Fruit fly (Drosophila melanogaster) whole organism, pupa: ENCODE results near the gene Fpgs1.
A peak's percentile ranks its signal among the peaks of the same experiment; 100 is the strongest.

Source experiments
- CG10348 ChIP-seq: fragments of 200-800 bp; sonication (Bioruptor generic); IDR thresholded peaks from 2 replicates; pipeline ENCODE4 v1.3.6; 2022; ENCODE audit warnings: missing biosample characterization, missing genetic modification characterization
- CG12605 ChIP-seq: fragments of 200-800 bp; sonication (Bioruptor generic); IDR thresholded peaks from 2 replicates; pipeline ENCODE4 v1.3.6; 2022; ENCODE audit warnings: missing biosample characterization, missing genetic modification characterization
- CG13204 ChIP-seq: fragments of 200-800 bp; sonication (Bioruptor generic); optimal IDR thresholded peaks from 2 replicates; lab custom pipeline; 2018; ENCODE audit warnings: missing biosample characterization, mild to moderate bottlenecking, missing genetic modification characterization, moderate library complexity
- CG14655 ChIP-seq: fragments of 200-800 bp; sonication (Bioruptor generic); optimal IDR thresholded peaks from 3 replicates; lab custom pipeline; 2017; ENCODE audit warnings: mild to moderate bottlenecking, missing biosample characterization, missing genetic modification reagents, missing genetic modification characterization
- CG15710 ChIP-seq: fragments of 200-800 bp; sonication (Bioruptor generic); optimal IDR thresholded peaks from 2 replicates; lab custom pipeline; 2018; ENCODE audit warnings: missing biosample characterization, mild to moderate bottlenecking, missing genetic modification characterization, moderate library complexity
- CG17806 ChIP-seq: fragments of 200-800 bp; sonication (Bioruptor generic); optimal IDR thresholded peaks from 2 replicates; lab custom pipeline; 2018; ENCODE audit warnings: missing biosample characterization, mild to moderate bottlenecking, missing genetic modification characterization, moderate library complexity
- CG32121 ChIP-seq: fragments of 200-800 bp; sonication (Bioruptor generic); IDR thresholded peaks from 2 replicates; pipeline ENCODE4 v1.3.6; 2022; ENCODE audit warnings: missing biosample characterization, missing genetic modification characterization
- CG34367 ChIP-seq: fragments of 200-800 bp; sonication (Bioruptor generic); optimal IDR thresholded peaks from 2 replicates; lab custom pipeline; 2018; ENCODE audit warnings: missing biosample characterization, mild to moderate bottlenecking, missing genetic modification characterization
- CG4496 ChIP-seq: fragments of 200-800 bp; sonication (Bioruptor generic); IDR thresholded peaks from 3 replicates; pipeline ENCODE4 v1.3.6; 2022; ENCODE audit warnings: missing biosample characterization, missing genetic modification characterization
- CG8159 ChIP-seq: fragments of 200-800 bp; sonication (Bioruptor generic); optimal IDR thresholded peaks from 3 replicates; lab custom pipeline; 2018; ENCODE audit warnings: missing biosample characterization, mild to moderate bottlenecking, missing genetic modification characterization, moderate library complexity
- CG8301 ChIP-seq: fragments of 200-800 bp; sonication (Bioruptor generic); optimal IDR thresholded peaks from 2 replicates; lab custom pipeline; 2018; ENCODE audit warnings: missing biosample characterization, mild to moderate bottlenecking, missing genetic modification characterization
- CG9948 ChIP-seq: fragments of 200-800 bp; sonication (Bioruptor generic); optimal IDR thresholded peaks from 2 replicates; lab custom pipeline; 2018; ENCODE audit warnings: missing biosample characterization, mild to moderate bottlenecking, missing genetic modification characterization, moderate library complexity
- D1 ChIP-seq: fragments of 200-800 bp; sonication (Bioruptor generic); optimal IDR thresholded peaks from 2 replicates; lab custom pipeline; 2018; ENCODE audit warnings: missing biosample characterization, mild to moderate bottlenecking, missing genetic modification characterization, moderate library complexity
- EcR ChIP-seq: fragments of 200-800 bp; sonication (Bioruptor generic); optimal IDR thresholded peaks from 3 replicates; lab custom pipeline; 2019; ENCODE audit warnings: missing biosample characterization, missing genetic modification characterization, mild to moderate bottlenecking, moderate library complexity, missing genetic modification reagents
- Ets98B ChIP-seq: fragments of 200-800 bp; sonication (Bioruptor generic); IDR thresholded peaks from 2 replicates; pipeline ENCODE4 v1.3.6; 2022; ENCODE audit warnings: missing biosample characterization, missing genetic modification characterization
- Pif1A ChIP-seq: fragments of 200-800 bp; sonication (Bioruptor generic); optimal IDR thresholded peaks from 3 replicates; lab custom pipeline; 2016; ENCODE audit warnings: missing biosample characterization, missing genetic modification characterization
- Pif1B ChIP-seq: fragments of 200-800 bp; sonication (Bioruptor generic); optimal IDR thresholded peaks from 3 replicates; lab custom pipeline; 2016; ENCODE audit warnings: missing biosample characterization, missing genetic modification characterization
- Snoo ChIP-seq: fragments of 200-800 bp; sonication (Bioruptor generic); optimal IDR thresholded peaks from 3 replicates; lab custom pipeline; 2017; ENCODE audit warnings: missing biosample characterization, mild to moderate bottlenecking, missing genetic modification characterization, inconsistent platforms
- fd96Ca ChIP-seq: fragments of 200-800 bp; sonication (Bioruptor generic); IDR thresholded peaks from 3 replicates; pipeline ENCODE4 v1.3.6; 2022; ENCODE audit warnings: missing biosample characterization, missing genetic modification characterization
- gl ChIP-seq: fragments of 200-800 bp; sonication (Bioruptor generic); optimal IDR thresholded peaks from 2 replicates; lab custom pipeline; 2018; ENCODE audit warnings: missing biosample characterization, mild to moderate bottlenecking, missing genetic modification characterization
- rn ChIP-seq: fragments of 200-800 bp; sonication (Bioruptor generic); IDR thresholded peaks from 2 replicates; pipeline ENCODE4 v1.3.6; 2022; ENCODE audit warnings: missing biosample characterization, missing genetic modification characterization

Gene Fpgs1

DNA sequence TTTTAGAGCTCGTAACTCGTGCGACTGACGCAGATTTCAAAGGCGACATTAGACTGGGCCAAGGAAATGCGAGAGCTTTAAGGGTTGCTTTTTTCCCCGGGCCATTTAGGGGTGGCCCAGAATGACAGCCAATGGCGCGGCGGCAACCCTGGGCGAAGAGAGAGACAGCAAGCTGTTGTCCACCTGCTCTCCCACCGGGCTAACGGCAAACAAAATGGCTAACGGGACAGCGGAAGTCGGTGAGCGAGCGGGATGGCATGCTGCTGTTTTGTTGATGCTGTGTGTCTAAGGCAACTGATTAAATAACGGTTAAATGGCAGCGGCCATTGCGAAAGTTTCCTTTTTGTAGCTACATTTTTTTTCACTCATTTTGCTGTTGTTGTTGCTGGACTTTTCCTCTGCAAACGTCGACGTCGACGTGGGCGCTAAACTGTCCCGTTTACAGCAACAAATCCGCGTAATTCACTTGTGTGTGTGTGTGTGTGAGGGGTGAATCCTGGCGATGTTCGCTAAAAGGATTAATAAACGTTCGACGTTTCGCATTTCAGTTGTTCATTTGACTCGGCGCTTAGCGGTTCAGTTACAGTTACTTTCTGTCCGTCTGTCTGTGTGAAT lies 4.2 kb downstream of the Fpgs1 start, which contains the start of gene CG11085:
Gene CG11085, plus strand, starts transcription at position 565 of the 615 bp plus-strand sequence.
- TF ChIP-seq CG12605 (GFP tag; lab: Robert Waterston, UW): no peak
- no peak for TF ChIP-seq fd96Ca (GFP tag; lab: Robert Waterston, UW)
- no peak for TF ChIP-seq Pif1A (GFP tag; lab: Kevin White, UChicago)
- TF ChIP-seq CG10348 (GFP tag; lab: Robert Waterston, UW): no peak
- no peak for TF ChIP-seq CG17806
- no peak for TF ChIP-seq Pif1B
- TF ChIP-seq EcR: no peak
- no peak for TF ChIP-seq CG8301 (tag; lab: Kevin White, UChicago)
- no peak for TF ChIP-seq CG14655
- TF ChIP-seq Snoo (tag; lab: Kevin White, UChicago): no peak
- TF ChIP-seq D1 (tag; lab: Kevin White, UChicago): no peak
- TF ChIP-seq CG13204 (GFP tag; lab: Kevin White, UChicago): no peak
- TF ChIP-seq CG9948: no peak
- TF ChIP-seq CG34367: no peak
- no peak for TF ChIP-seq gl (tag; lab: Kevin White, UChicago)
- TF ChIP-seq CG4496 (GFP tag; lab: Robert Waterston, UW): no peak

DNA sequence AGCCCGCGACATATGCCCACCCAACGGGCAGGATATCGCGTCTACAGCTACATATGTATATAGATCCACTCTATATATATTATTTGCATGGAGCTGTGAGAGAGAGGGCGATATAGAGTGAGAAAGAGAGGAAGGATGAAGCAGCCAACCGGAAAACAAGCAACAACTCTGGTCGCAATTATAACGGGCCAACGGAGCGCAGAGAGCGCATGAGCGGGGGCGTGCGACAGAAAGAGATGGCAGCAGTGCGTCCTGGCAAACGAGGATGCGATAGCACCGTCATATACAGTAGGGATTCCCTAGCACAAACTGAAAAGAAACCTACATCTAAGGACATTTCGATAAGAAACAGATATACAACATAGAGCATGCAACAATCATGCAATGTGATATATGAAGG lies 10.0 kb downstream of the Fpgs1 start:
- TF ChIP-seq EcR: no peak
- no peak for TF ChIP-seq fd96Ca (GFP tag; lab: Robert Waterston, UW)
- no peak for TF ChIP-seq Pif1B
- TF ChIP-seq gl (tag; lab: Kevin White, UChicago): no peak
- no peak for TF ChIP-seq rn
- no peak for TF ChIP-seq CG9948
- no peak for TF ChIP-seq CG14655
- TF ChIP-seq, all 21 proteins: peak for 0

DNA sequence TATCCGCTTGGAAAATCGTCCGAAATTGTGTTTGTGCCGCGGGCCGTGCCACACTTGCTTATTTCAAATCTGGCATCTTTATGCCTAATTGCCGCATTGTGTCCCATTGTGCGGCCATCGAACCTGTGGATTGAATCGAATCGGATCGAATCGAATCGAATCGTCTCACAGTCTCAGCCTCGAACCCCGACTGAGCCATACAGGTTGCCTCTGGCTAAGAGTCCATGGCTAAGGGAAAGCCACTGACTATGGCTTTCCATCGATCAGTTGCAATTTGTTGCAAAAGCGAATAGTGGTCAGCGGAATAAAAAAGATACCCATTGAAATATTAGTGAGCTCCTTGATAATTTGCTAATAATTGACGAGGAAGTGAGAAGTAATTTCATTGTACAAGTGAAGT lies 12.3 kb downstream of the Fpgs1 start, which contains the start of gene CG15728:
Gene CG15728, plus strand, starts transcription at position 301 of the 400 bp plus-strand sequence.
- TF ChIP-seq Pif1A (GFP tag; lab: Kevin White, UChicago) (no peak), Pif1B (no peak), gl (tag; lab: Kevin White, UChicago) (no peak), CG13204 (GFP tag; lab: Kevin White, UChicago) (no peak), CG14655 (no peak), CG34367 (no peak), CG32121 (GFP tag; lab: Robert Waterston, UW) (no peak), CG10348 (GFP tag; lab: Robert Waterston, UW) (no peak), Snoo (tag; lab: Kevin White, UChicago) (no peak), fd96Ca (GFP tag; lab: Robert Waterston, UW) (no peak), CG12605 (GFP tag; lab: Robert Waterston, UW) (no peak), CG15710 (no peak), rn (no peak), CG17806 (no peak), Ets98B (GFP tag; lab: Robert Waterston, UW) (no peak), CG8159 (tag; lab: Kevin White, UChicago) (no peak), EcR (no peak), CG9948 (no peak)

DNA sequence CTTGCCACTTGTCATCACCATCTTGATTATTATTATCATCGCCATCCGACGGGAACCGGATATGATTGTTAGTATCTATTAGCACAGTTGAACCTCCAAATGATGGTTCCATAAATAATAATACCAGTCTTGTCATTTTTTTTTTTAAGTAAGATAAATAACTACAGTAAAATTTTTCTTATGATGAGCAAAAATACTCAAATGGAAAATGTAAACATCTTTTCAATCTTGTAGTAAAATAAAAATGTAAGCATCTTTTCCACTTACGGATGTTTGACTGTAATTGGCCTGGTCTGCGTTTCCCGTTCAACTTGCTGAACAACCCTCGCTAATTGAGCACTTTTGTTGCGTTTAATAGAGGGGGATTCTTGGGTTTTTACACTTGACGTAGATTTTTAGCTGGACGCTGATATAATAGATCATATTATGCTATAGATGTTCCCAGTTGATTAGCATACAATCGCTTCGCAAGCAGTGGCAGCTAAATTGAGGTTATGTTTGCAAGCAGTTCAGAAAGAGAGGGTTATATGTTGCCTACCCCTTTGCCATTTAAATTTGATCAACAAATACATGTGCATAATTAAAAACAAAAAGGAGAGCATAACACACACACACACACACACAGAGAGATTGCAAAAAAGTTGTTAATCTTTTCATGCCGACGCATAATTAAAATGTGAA lies 14.1 kb downstream of the Fpgs1 start:
- no peak for TF ChIP-seq CG8159 (tag; lab: Kevin White, UChicago)
- TF ChIP-seq CG10348 (GFP tag; lab: Robert Waterston, UW): no peak
- no peak for TF ChIP-seq CG12605 (GFP tag; lab: Robert Waterston, UW)
- TF ChIP-seq Ets98B (GFP tag; lab: Robert Waterston, UW): no peak

DNA sequence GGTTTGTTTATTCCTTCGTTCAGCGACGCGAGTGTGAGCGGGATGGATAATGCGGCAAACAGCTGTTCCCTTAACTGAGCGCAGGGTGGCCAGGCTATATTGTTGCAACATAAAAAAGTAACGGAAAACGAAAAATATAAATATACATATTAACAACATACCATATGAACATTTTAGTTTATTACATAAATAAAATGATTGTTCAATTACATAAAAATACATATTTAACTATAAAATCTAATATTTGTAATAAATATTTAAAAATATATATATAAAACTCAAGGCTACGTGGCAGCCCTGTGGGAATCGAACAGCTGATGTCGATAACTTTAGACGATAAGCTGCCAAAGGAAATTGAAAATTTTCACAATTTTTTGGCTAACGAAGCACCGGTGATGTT lies 17.9 kb downstream of the Fpgs1 start, which contains the start of the genes Aven and CG2540:
Gene Aven, minus strand, starts transcription at position 77 of the 400 bp plus-strand sequence.
Gene CG2540, plus strand, starts transcription at position 315 of the 400 bp plus-strand sequence.
- peak; percentile 58 for TF ChIP-seq CG34367
- peak; percentile 4 for TF ChIP-seq CG13204 (GFP tag; lab: Kevin White, UChicago)
- peak; percentile 74 for TF ChIP-seq CG9948
- peak; percentile 44; the same call in 1 of the 3 replicates for TF ChIP-seq CG4496 (GFP tag; lab: Robert Waterston, UW)
- no peak for TF ChIP-seq Pif1A (GFP tag; lab: Kevin White, UChicago)
- no peak; the same call in 1 of the 2 replicates for TF ChIP-seq Ets98B (GFP tag; lab: Robert Waterston, UW)
- TF ChIP-seq CG14655: peak; percentile 82
- no peak for TF ChIP-seq CG10348 (GFP tag; lab: Robert Waterston, UW)
- peak; percentile 43; the same call in 1 of the 2 replicates for TF ChIP-seq CG12605 (GFP tag; lab: Robert Waterston, UW)
- peak; percentile 4 for TF ChIP-seq D1 (tag; lab: Kevin White, UChicago)
- TF ChIP-seq CG32121 (GFP tag; lab: Robert Waterston, UW): no peak; the same call in 1 of the 2 replicates
- peak; percentile 6 for TF ChIP-seq gl (tag; lab: Kevin White, UChicago)
- TF ChIP-seq Snoo (tag; lab: Kevin White, UChicago): peak; percentile 75
- peak; percentile 80 for TF ChIP-seq CG15710
- TF ChIP-seq CG8159 (tag; lab: Kevin White, UChicago): peak; percentile 82
- TF ChIP-seq CG17806: peak; percentile 69
- TF ChIP-seq Pif1B: peak; percentile 66
- TF ChIP-seq EcR: no peak
- TF ChIP-seq CG8301 (tag; lab: Kevin White, UChicago): peak; percentile 67
- peak; percentile 66; the same call in 2 of the 3 replicates for TF ChIP-seq fd96Ca (GFP tag; lab: Robert Waterston, UW)
- TF ChIP-seq rn: no peak
